Worm (Caenorhabditis elegans): ENCODE data around the gene M02B7.7.

DNA sequence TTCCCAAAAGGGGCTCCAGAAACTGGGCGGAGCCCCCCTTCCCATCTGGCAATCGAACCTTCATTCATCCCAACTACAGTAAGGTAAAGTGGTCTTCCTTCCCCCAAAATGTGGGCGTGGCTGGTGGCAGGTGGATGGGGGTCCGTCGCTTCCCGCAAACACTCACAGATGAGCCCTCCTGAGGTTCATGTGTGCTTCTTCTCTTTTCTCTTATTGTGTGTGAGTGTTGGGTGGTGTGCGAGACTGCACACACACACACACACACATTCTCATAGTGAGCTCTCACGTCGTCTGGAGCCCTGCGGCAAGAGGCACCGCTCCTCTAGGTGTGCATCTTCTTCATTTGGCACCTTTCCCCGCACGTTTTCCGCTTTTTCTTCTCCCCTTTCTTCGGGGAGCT lies 47.6 kb upstream of the M02B7.7 start:
- TF ChIP-seq lin-29 (GFP tag; IDR thresholded peaks at IDR 0.05) = no peak
- no peak for TF ChIP-seq egl-27 (tag; optimal IDR thresholded peaks at IDR 0.05)

All from whole organism, L4 larva.